Worm (Caenorhabditis elegans): Measurements from ENCODE around the gene sucl-1.
A peak's percentile ranks its signal among the peaks of the same experiment; 100 is the strongest.

sucl-1 gene

ce11 chrX:14731828-14732331 is 21.9 kb upstream of the sucl-1 start, which contains the start of gene F33C8.4:
TSS of gene F33C8.4 (plus strand) at chrX:14732281.
- TF ChIP-seq aha-1 (tag) (peak; percentile 55), daf-16 (GFP tag; optimal IDR thresholded peaks at IDR 0.05) (peak in 1 of 2 experiments; percentile 50), daf-16 (tag; optimal IDR thresholded peaks at IDR 0.05) (no peak), attf-4 (tag; optimal IDR thresholded peaks at IDR 0.05) (no peak)

ce11 chrX:14736220-14736619 is 17.6 kb upstream of the sucl-1 start:
- TF ChIP-seq snpc-4 (tag; optimal IDR thresholded peaks at IDR 0.05) (peak; percentile 5), ceh-44 (GFP tag; IDR thresholded peaks at IDR 0.05) (no peak)

ce11 chrX:14736955-14737621 is 16.7 kb upstream of the sucl-1 start:
- TF ChIP-seq saeg-2 (GFP tag; IDR thresholded peaks at IDR 0.05): no peak
- TF ChIP-seq unc-62 (GFP tag; optimal IDR thresholded peaks at IDR 0.05 in 1 of 2): peak in 1 of 2 experiments; percentile 58
- TF ChIP-seq unc-62 (tag; optimal IDR thresholded peaks at IDR 0.05): no peak
- no peak for TF ChIP-seq hif-1 (tag; optimal IDR thresholded peaks at IDR 0.05)
- TF ChIP-seq gei-8 (GFP tag; optimal IDR thresholded peaks at IDR 0.05): no peak
- no peak for TF ChIP-seq egl-43 (GFP tag; IDR thresholded peaks at IDR 0.05)
- TF ChIP-seq mxl-3 (GFP tag; optimal IDR thresholded peaks at IDR 0.05): no peak
- TF ChIP-seq ctbp-1 (GFP tag; IDR thresholded peaks at IDR 0.05): no peak
- TF ChIP-seq fkh-10 (GFP tag; optimal IDR thresholded peaks at IDR 0.05): no peak
- TF ChIP-seq hlh-30 (tag; optimal IDR thresholded peaks at IDR 0.05; ENCODE audit: insufficient read depth): peak; percentile 28
- no peak for TF ChIP-seq ceh-28 (tag; optimal IDR thresholded peaks at IDR 0.05)
- no peak for TF ChIP-seq nhr-41 (GFP tag; IDR thresholded peaks at IDR 0.05)
- no peak for TF ChIP-seq ceh-44 (GFP tag; IDR thresholded peaks at IDR 0.05)
- TF ChIP-seq F37D6.2 (tag; optimal IDR thresholded peaks at IDR 0.05): no peak
- TF ChIP-seq ZK546.5 (tag; optimal IDR thresholded peaks at IDR 0.05): no peak
- TF ChIP-seq dmd-6 (GFP tag; IDR thresholded peaks at IDR 0.05): peak; percentile 13; the same call in 1 of the 2 replicates
- no peak for TF ChIP-seq ceh-32 (tag; optimal IDR thresholded peaks at IDR 0.05; ENCODE audit: poor library complexity)
- no peak for TF ChIP-seq madf-5 (GFP tag; IDR thresholded peaks at IDR 0.05)
- TF ChIP-seq spr-3 (GFP tag; optimal IDR thresholded peaks at IDR 0.05): no peak
- peak; percentile 6 for TF ChIP-seq dve-1 (tag; optimal IDR thresholded peaks at IDR 0.05; ENCODE audit: insufficient read depth)
- no peak for TF ChIP-seq dmd-9 (GFP tag; IDR thresholded peaks at IDR 0.05)
- TF ChIP-seq nhr-76 (tag; optimal IDR thresholded peaks at IDR 0.05): no peak
- TF ChIP-seq daf-19 (GFP tag; conservative IDR thresholded peaks at IDR 0.05): no peak
- TF ChIP-seq nhr-111 (GFP tag; optimal IDR thresholded peaks at IDR 0.05): no peak
- no peak for TF ChIP-seq aha-1 (tag)
- TF ChIP-seq mdl-1 (tag; optimal IDR thresholded peaks at IDR 0.05): peak in 1 of 2 experiments; percentile 5
- TF ChIP-seq nhr-42 (GFP tag; IDR thresholded peaks at IDR 0.05): no peak
- TF ChIP-seq pha-4 (GFP tag; IDR thresholded peaks at IDR 0.05): no peak
- no peak for TF ChIP-seq pha-4 (tag; optimal IDR thresholded peaks at IDR 0.05)
- TF ChIP-seq mxl-2 (GFP tag; conservative IDR thresholded peaks at IDR 0.05): no peak
- TF ChIP-seq ces-1 (GFP tag; optimal IDR thresholded peaks at IDR 0.05): no peak
- no peak for TF ChIP-seq aly-2 (tag; optimal IDR thresholded peaks at IDR 0.05)
- TF ChIP-seq mdt-29 (GFP tag; IDR thresholded peaks at IDR 0.05): no peak
- no peak for TF ChIP-seq daf-8 (GFP tag; IDR thresholded peaks at IDR 0.05)
- TF ChIP-seq madf-9 (GFP tag; conservative IDR thresholded peaks at IDR 0.05): no peak
- no peak for TF ChIP-seq nhr-10 (tag; optimal IDR thresholded peaks at IDR 0.05)
- no peak for TF ChIP-seq arid-1 (GFP tag; conservative IDR thresholded peaks at IDR 0.05)
- TF ChIP-seq unc-130 (GFP tag; optimal IDR thresholded peaks at IDR 0.05): no peak
- no peak for TF ChIP-seq vab-7 (GFP tag; IDR thresholded peaks at IDR 0.05)
- TF ChIP-seq hlh-11 (tag; optimal IDR thresholded peaks at IDR 0.05): no peak
- no peak for TF ChIP-seq dpl-1 (GFP tag; optimal IDR thresholded peaks at IDR 0.05)
- no peak for TF ChIP-seq zfp-2 (tag; optimal IDR thresholded peaks at IDR 0.05)
- TF ChIP-seq pqm-1 (tag; optimal IDR thresholded peaks at IDR 0.05): peak; percentile 24
